Worm (Caenorhabditis elegans): ENCODE results near the gene F32F2.4.

DNA sequence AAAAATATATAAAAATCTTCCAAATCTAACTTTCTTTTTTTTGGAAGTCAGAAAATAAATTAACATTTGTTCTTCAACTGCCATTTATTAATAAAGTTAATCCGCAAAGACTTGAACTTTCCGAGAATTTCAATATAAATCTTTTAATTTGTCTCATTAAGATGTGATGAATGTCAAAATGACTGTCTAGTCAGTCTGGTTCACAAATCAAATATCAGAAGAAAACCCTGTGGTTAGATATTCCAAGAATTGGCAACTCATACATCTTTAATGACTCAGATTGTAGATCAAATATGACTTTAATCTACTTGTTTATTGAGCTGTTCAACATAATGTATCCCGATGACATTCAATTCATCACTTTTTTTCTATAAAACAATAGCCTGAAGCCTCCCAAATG lies 10.4 kb upstream of the F32F2.4 start:
- TF ChIP-seq ama-1 (optimal IDR thresholded peaks at IDR 0.05): no peak
- TF ChIP-seq dmd-4 (tag; optimal IDR thresholded peaks at IDR 0.05): no peak
- TF ChIP-seq lsy-2 (tag; optimal IDR thresholded peaks at IDR 0.05): no peak
- TF ChIP-seq unc-39 (tag; optimal IDR thresholded peaks at IDR 0.05): no peak
- TF ChIP-seq ztf-4 (tag; optimal IDR thresholded peaks at IDR 0.05): no peak
- no peak for TF ChIP-seq mdl-1 (tag; optimal IDR thresholded peaks at IDR 0.05)
- TF ChIP-seq ztf-11 (tag; optimal IDR thresholded peaks at IDR 0.05): no peak
- no peak for TF ChIP-seq nhr-10 (tag; optimal IDR thresholded peaks at IDR 0.05)

Data from whole organism, L2 larva.